Comparison of ENCODE assay signal across 1 fruit fly cellular context in genomic region chr3R:5015168-5015567, dm6.
TF ChIP-seq lines count a peak whose summit lies in the region.

No protein-coding gene starts in this region.

TF ChIP-seq in whole organism, embryonic, 481 proteins besides CTCF, POLR2A, EP300 and RAD21 (continued from another document):
- TF ChIP-seq CG30020 (tag; optimal IDR thresholded peaks at IDR 0.05; lab: Kevin White, UChicago), result no peak
- no peak for TF ChIP-seq run (tag; optimal IDR thresholded peaks at IDR 0.05; lab: Kevin White, UChicago)
- peak; percentile 29; the same call in 1 of the 2 replicates for TF ChIP-seq sens-2 (GFP tag; IDR thresholded peaks at IDR 0.05; lab: Robert Waterston, UW)
- TF ChIP-seq CG7987 (GFP tag; optimal IDR thresholded peaks at IDR 0.05; lab: Kevin White, UChicago), result peak; percentile 85
- no peak for TF ChIP-seq CG1832 (GFP tag; optimal IDR thresholded peaks at IDR 0.05; lab: Kevin White, UChicago)
- TF ChIP-seq wor (GFP tag; IDR thresholded peaks at IDR 0.05; lab: Robert Waterston, UW), result no peak
- no peak for TF ChIP-seq CG14860 (GFP tag; IDR thresholded peaks at IDR 0.05; lab: Robert Waterston, UW; ENCODE audit: partially characterized antibody)
- peak; percentile 30 for TF ChIP-seq grau (tag; optimal IDR thresholded peaks at IDR 0.05; lab: Kevin White, UChicago)
- TF ChIP-seq E2f2 (GFP tag; IDR thresholded peaks at IDR 0.05; lab: Robert Waterston, UW), result peak; percentile 39; the same call in 1 of the 2 replicates
- TF ChIP-seq pan (optimal IDR thresholded peaks at IDR 0.05; lab: Kevin White, UChicago), result no peak
- peak in 1 of 2 experiments; percentile 52 for TF ChIP-seq pan (GFP tag; optimal IDR thresholded peaks at IDR 0.05 in 1 of 2, IDR thresholded peaks at IDR 0.05 in 1 of 2)
- no peak for TF ChIP-seq bowl (GFP tag; IDR thresholded peaks at IDR 0.05; lab: Robert Waterston, UW)
- peak; percentile 59; the same call in 1 of the 2 replicates for TF ChIP-seq vvl (GFP tag; IDR thresholded peaks at IDR 0.05; lab: Robert Waterston, UW)
- no peak for TF ChIP-seq CG9609 (GFP tag; optimal IDR thresholded peaks at IDR 0.05; lab: Kevin White, UChicago)
- peak; percentile 30; the same call in 1 of the 2 replicates for TF ChIP-seq HLH3B (GFP tag; IDR thresholded peaks at IDR 0.05; lab: Robert Waterston, UW)
- 0 out of 2 replicates have a peak, but pooled peaks have one; percentile 57 for TF ChIP-seq Awh (GFP tag; IDR thresholded peaks at IDR 0.05; lab: Robert Waterston, UW)
- no peak for TF ChIP-seq Gug (GFP tag; IDR thresholded peaks at IDR 0.05; lab: Robert Waterston, UW)
- TF ChIP-seq ranshi (GFP tag; IDR thresholded peaks at IDR 0.05; lab: Robert Waterston, UW), result peak; percentile 7; the same call in 1 of the 2 replicates
- TF ChIP-seq HLHmδ (GFP tag; optimal IDR thresholded peaks at IDR 0.05; lab: Kevin White, UChicago), result no peak
- 0 out of 3 replicates have a peak, but pooled peaks have one; percentile 40 for TF ChIP-seq so (GFP tag; IDR thresholded peaks at IDR 0.05; lab: Robert Waterston, UW)
- peak; percentile 8 for TF ChIP-seq CG18262 (tag; optimal IDR thresholded peaks at IDR 0.05; lab: Kevin White, UChicago)
- no peak for TF ChIP-seq CG3065 (GFP tag; optimal IDR thresholded peaks at IDR 0.05; lab: Kevin White, UChicago)
- TF ChIP-seq CG17328 (GFP tag; IDR thresholded peaks at IDR 0.05; lab: Robert Waterston, UW), result peak; percentile 23; the same call in 1 of the 2 replicates
- TF ChIP-seq pnt (GFP tag; optimal IDR thresholded peaks at IDR 0.05; lab: Kevin White, UChicago), result no peak
- no peak for TF ChIP-seq danr (GFP tag; IDR thresholded peaks at IDR 0.05; lab: Robert Waterston, UW)
- no peak for TF ChIP-seq CG15479 (GFP tag; optimal IDR thresholded peaks at IDR 0.05; lab: Kevin White, UChicago)
- TF ChIP-seq CG2120 (GFP tag; optimal IDR thresholded peaks at IDR 0.05; lab: Kevin White, UChicago), result peak; percentile 28
- peak; percentile 30 for TF ChIP-seq CG1529 (GFP tag; optimal IDR thresholded peaks at IDR 0.05; lab: Kevin White, UChicago)
- peak; percentile 65; the same call in 1 of the 2 replicates for TF ChIP-seq sob (GFP tag; IDR thresholded peaks at IDR 0.05; lab: Robert Waterston, UW)
- no peak for TF ChIP-seq CG43689 (GFP tag; IDR thresholded peaks at IDR 0.05; lab: Robert Waterston, UW)
- TF ChIP-seq BtbVII (GFP tag; optimal IDR thresholded peaks at IDR 0.05; lab: Kevin White, UChicago), result peak; percentile 78
- peak; percentile 67 for TF ChIP-seq Sox102F (GFP tag; optimal IDR thresholded peaks at IDR 0.05; lab: Kevin White, UChicago)
- peak; percentile 71 for TF ChIP-seq sd (tag; optimal IDR thresholded peaks at IDR 0.05; lab: Kevin White, UChicago)
- TF ChIP-seq MBD-R2 (GFP tag; IDR thresholded peaks at IDR 0.05; lab: Robert Waterston, UW), result peak; percentile 13; the same call in 1 of the 2 replicates
- TF ChIP-seq CG9876 (GFP tag; optimal IDR thresholded peaks at IDR 0.05; lab: Kevin White, UChicago), result no peak
- peak in 1 of 2 experiments; percentile 33 for TF ChIP-seq Pdp1 (GFP tag; optimal IDR thresholded peaks at IDR 0.05; lab: Kevin White, UChicago)
- no peak; the same call in 1 of the 2 replicates for TF ChIP-seq CG16779 (GFP tag; IDR thresholded peaks at IDR 0.05; lab: Robert Waterston, UW)
- TF ChIP-seq Fer3 (tag; optimal IDR thresholded peaks at IDR 0.05; lab: Kevin White, UChicago), result peak; percentile 50
- no peak for TF ChIP-seq Sry-δ (GFP tag; optimal IDR thresholded peaks at IDR 0.05; lab: Kevin White, UChicago)
- TF ChIP-seq Med (GFP tag; lab: Kevin White, UChicago), result peak; percentile 79
- TF ChIP-seq CG10654 (GFP tag; optimal IDR thresholded peaks at IDR 0.05; lab: Kevin White, UChicago), result no peak
- peak; percentile 58 for TF ChIP-seq seq (GFP tag; IDR thresholded peaks at IDR 0.05; lab: Robert Waterston, UW)
- TF ChIP-seq CG11456 (GFP tag; IDR thresholded peaks at IDR 0.05; lab: Robert Waterston, UW), result peak; percentile 42; the same call in 1 of the 3 replicates
- TF ChIP-seq D (optimal IDR thresholded peaks at IDR 0.05; lab: Kevin White, UChicago), result no peak
- peak; percentile 15 for TF ChIP-seq D (GFP tag; optimal IDR thresholded peaks at IDR 0.05; lab: Kevin White, UChicago)
- peak; percentile 63 for TF ChIP-seq wek (GFP tag; optimal IDR thresholded peaks at IDR 0.05; lab: Kevin White, UChicago)
- TF ChIP-seq CG10431 (GFP tag; optimal IDR thresholded peaks at IDR 0.05; lab: Kevin White, UChicago), result peak; percentile 7
- TF ChIP-seq CG13624 (GFP tag; optimal IDR thresholded peaks at IDR 0.05; lab: Kevin White, UChicago), result peak; percentile 4
- TF ChIP-seq croc (GFP tag; conservative IDR thresholded peaks at IDR 0.05; lab: Robert Waterston, UW), result no peak
- TF ChIP-seq sqz (GFP tag; optimal IDR thresholded peaks at IDR 0.05; lab: Kevin White, UChicago), result peak; percentile 14
- TF ChIP-seq gt (GFP tag; IDR thresholded peaks at IDR 0.05; lab: Robert Waterston, UW), result no peak
- peak; percentile 58 for TF ChIP-seq dmrt99B (tag; optimal IDR thresholded peaks at IDR 0.05; lab: Kevin White, UChicago)
- TF ChIP-seq CG14014 (GFP tag; IDR thresholded peaks at IDR 0.05; lab: Robert Waterston, UW), result peak; percentile 77; the same call in 1 of the 2 replicates
- TF ChIP-seq Hr78 (GFP tag; optimal IDR thresholded peaks at IDR 0.05; lab: Kevin White, UChicago), result no peak
- peak; percentile 60 for TF ChIP-seq MTF-1 (GFP tag; optimal IDR thresholded peaks at IDR 0.05; lab: Kevin White, UChicago; ENCODE audit: borderline replicate concordance)
- TF ChIP-seq mirr (GFP tag; optimal IDR thresholded peaks at IDR 0.05; lab: Kevin White, UChicago), result peak; percentile 26
- TF ChIP-seq CG11504 (tag; optimal IDR thresholded peaks at IDR 0.05; lab: Kevin White, UChicago), result peak; percentile 43
- TF ChIP-seq Meics (GFP tag; optimal IDR thresholded peaks at IDR 0.05; lab: Kevin White, UChicago), result peak; percentile 80
- peak; percentile 48 for TF ChIP-seq CG18011 (GFP tag; optimal IDR thresholded peaks at IDR 0.05; lab: Kevin White, UChicago)
- TF ChIP-seq Rx (GFP tag; IDR thresholded peaks at IDR 0.05; lab: Robert Waterston, UW), result no peak
- TF ChIP-seq gro (GFP tag; optimal IDR thresholded peaks at IDR 0.05; lab: Kevin White, UChicago), result no peak
- no peak for TF ChIP-seq CG2199 (GFP tag; IDR thresholded peaks at IDR 0.05; lab: Robert Waterston, UW)
- peak; percentile 69 for TF ChIP-seq schlank (tag; optimal IDR thresholded peaks at IDR 0.05; lab: Kevin White, UChicago)
- no peak for TF ChIP-seq Bgb (GFP tag; IDR thresholded peaks at IDR 0.05; lab: Robert Waterston, UW; ENCODE audit: partially characterized antibody)
- no peak for TF ChIP-seq Nf-YB (GFP tag; optimal IDR thresholded peaks at IDR 0.05; lab: Kevin White, UChicago)
- no peak for TF ChIP-seq CG4730 (GFP tag; IDR thresholded peaks at IDR 0.05; lab: Robert Waterston, UW)
- TF ChIP-seq slp2 (GFP tag; optimal IDR thresholded peaks at IDR 0.05; lab: Kevin White, UChicago), result no peak
- no peak for TF ChIP-seq cad (GFP tag; optimal IDR thresholded peaks at IDR 0.05; lab: Kevin White, UChicago)
- TF ChIP-seq Atf6 (GFP tag; IDR thresholded peaks at IDR 0.05; lab: Robert Waterston, UW), result peak; percentile 84
- TF ChIP-seq Oli (tag; optimal IDR thresholded peaks at IDR 0.05; lab: Kevin White, UChicago), result no peak
- peak; percentile 76; the same call in 2 of the 3 replicates for TF ChIP-seq ci (GFP tag; IDR thresholded peaks at IDR 0.05; lab: Robert Waterston, UW)
- TF ChIP-seq CG8290 (GFP tag; optimal IDR thresholded peaks at IDR 0.05; lab: Kevin White, UChicago), result no peak
- peak in 1 of 2 experiments; percentile 57 for TF ChIP-seq CG8290 (tag; optimal IDR thresholded peaks at IDR 0.05; lab: Kevin White, UChicago)
- TF ChIP-seq ham (GFP tag; IDR thresholded peaks at IDR 0.05; lab: Robert Waterston, UW), result no peak
- TF ChIP-seq CG7928 (GFP tag; optimal IDR thresholded peaks at IDR 0.05; lab: Kevin White, UChicago), result peak; percentile 32
- peak; percentile 5 for TF ChIP-seq CG10274 (GFP tag; optimal IDR thresholded peaks at IDR 0.05; lab: Kevin White, UChicago)
- peak; percentile 24 for TF ChIP-seq CG33213 (GFP tag; optimal IDR thresholded peaks at IDR 0.05; lab: Kevin White, UChicago)
- TF ChIP-seq onecut (GFP tag; IDR thresholded peaks at IDR 0.05; lab: Robert Waterston, UW), result peak; percentile 46
- TF ChIP-seq pzg (GFP tag; optimal IDR thresholded peaks at IDR 0.05; lab: Kevin White, UChicago), result no peak
- TF ChIP-seq shn (GFP tag; optimal IDR thresholded peaks at IDR 0.05; lab: Kevin White, UChicago), result no peak
- no peak for TF ChIP-seq CG14667 (GFP tag; IDR thresholded peaks at IDR 0.05; lab: Robert Waterston, UW)
- no peak for TF ChIP-seq Sry-β (GFP tag; optimal IDR thresholded peaks at IDR 0.05; lab: Kevin White, UChicago)
- no peak for TF ChIP-seq NC2α (GFP tag; optimal IDR thresholded peaks at IDR 0.05; lab: Kevin White, UChicago)
- no peak for TF ChIP-seq Atf-2 (GFP tag; optimal IDR thresholded peaks at IDR 0.05; lab: Kevin White, UChicago)
- TF ChIP-seq Dip3 (GFP tag; optimal IDR thresholded peaks at IDR 0.05; lab: Kevin White, UChicago), result no peak
- TF ChIP-seq Dip2 (GFP tag; IDR thresholded peaks at IDR 0.05; lab: Robert Waterston, UW), result no peak
TF ChIP-seq in whole organism, embryonic: peak in this region for 185.
